Worm (Caenorhabditis elegans) whole organism, L3 larva: ENCODE data around the gene C16C8.17.

Experiments
- R02D3.7 ChIP-seq: fragments of 150-350 bp; optimal IDR thresholded peaks from 2 replicates; lab custom pipeline; 2014; ENCODE audit warnings: missing biosample characterization, missing genetic modification characterization
- ceh-82 ChIP-seq: fragments of 150-350 bp; optimal IDR thresholded peaks from 2 replicates; lab custom pipeline; 2014; ENCODE audit warnings: missing biosample characterization, missing genetic modification characterization
- egl-27 ChIP-seq: sonication (generic microtip); optimal IDR thresholded peaks from 4 replicates; lab custom pipeline; 2017; ENCODE audit warnings: missing biosample characterization, missing genetic modification reagents, missing genetic modification characterization
- elt-2 ChIP-seq: sonication (generic microtip); optimal IDR thresholded peaks from 2 replicates; lab custom pipeline; 2016; ENCODE audit warnings: missing genetic modification reagents, mild to moderate bottlenecking, missing genetic modification characterization, missing compliant biosample characterization
- fkh-10 ChIP-seq: sonication (generic microtip); optimal IDR thresholded peaks from 2 replicates; lab custom pipeline; 2017; ENCODE audit warnings: missing biosample characterization, missing genetic modification reagents, missing genetic modification characterization
- jun-1 ChIP-seq: fragments of 150-350 bp; optimal IDR thresholded peaks from 2 replicates; lab custom pipeline; 2014; ENCODE audit warnings: missing biosample characterization, missing genetic modification reagents, missing genetic modification characterization
- mdl-1 ChIP-seq: fragments of 150-350 bp; optimal IDR thresholded peaks from 2 replicates; lab custom pipeline; 2014; ENCODE audit warnings: missing biosample characterization, missing genetic modification characterization
- nfya-1 ChIP-seq: sonication (generic microtip); optimal IDR thresholded peaks from 2 replicates; lab custom pipeline; 2017; ENCODE audit warnings: missing genetic modification characterization, mild to moderate bottlenecking, missing compliant biosample characterization, antibody characterized with exemption, moderate library complexity; ENCODE audit not compliant: insufficient read depth
- nhr-11 ChIP-seq: fragments of 150-350 bp; optimal IDR thresholded peaks from 2 replicates; lab custom pipeline; 2014; ENCODE audit warnings: missing biosample characterization, missing genetic modification characterization
- nhr-12 ChIP-seq: fragments of 150-350 bp; optimal IDR thresholded peaks from 2 replicates; lab custom pipeline; 2014; ENCODE audit warnings: missing biosample characterization, missing genetic modification characterization
- nhr-25 ChIP-seq: sonication (generic microtip); optimal IDR thresholded peaks from 2 replicates; lab custom pipeline; 2017; ENCODE audit warnings: missing biosample characterization, missing genetic modification characterization
- pha-4 ChIP-seq: fragments of 150-350 bp; optimal IDR thresholded peaks from 2 replicates; lab custom pipeline; 2014; ENCODE audit warnings: missing biosample characterization, missing genetic modification reagents, missing genetic modification characterization
- tbx-2 ChIP-seq: sonication (generic microtip); optimal IDR thresholded peaks from 2 replicates; lab custom pipeline; 2016; ENCODE audit warnings: mild to moderate bottlenecking, missing genetic modification characterization, missing compliant biosample characterization
- unc-39 ChIP-seq: sonication (generic microtip); optimal IDR thresholded peaks from 4 replicates; lab custom pipeline; 2017; ENCODE audit warnings: missing biosample characterization, missing genetic modification characterization

DNA sequence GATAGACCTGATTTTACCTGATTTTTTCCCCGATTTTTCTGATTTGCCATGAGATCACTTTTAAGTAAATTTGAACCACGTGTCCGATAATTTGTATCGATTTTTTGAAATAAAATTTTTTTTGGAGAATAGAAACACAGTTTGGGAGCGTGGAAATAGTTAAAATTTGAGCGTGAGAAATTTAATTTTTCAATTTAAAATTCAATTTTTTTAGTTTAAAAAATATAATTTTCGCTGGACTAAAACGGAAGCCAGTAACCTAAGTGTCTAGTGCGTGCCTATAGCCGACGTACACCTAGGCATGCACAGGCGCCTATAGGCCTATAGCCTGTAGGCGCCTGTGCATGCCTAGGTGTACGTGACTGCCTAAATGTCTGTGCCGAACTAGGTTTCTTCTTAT lies 41.4 kb upstream of the C16C8.17 start, which contains the start of gene nep-9:
- no peak for TF ChIP-seq fkh-10 (GFP tag; lab: Kevin White, UChicago)
- no peak for TF ChIP-seq pha-4 (tag; lab: Kevin White, UChicago)
- TF ChIP-seq R02D3.7 (tag; lab: Kevin White, UChicago) = no peak
- TF ChIP-seq nhr-25 = no peak
- TF ChIP-seq mdl-1 (tag; lab: Kevin White, UChicago) = no peak
- no peak for TF ChIP-seq jun-1 (tag; lab: Kevin White, UChicago)
- no peak for TF ChIP-seq nfya-1 (tag; lab: Kevin White, UChicago)
- TF ChIP-seq nhr-11 = no peak
- no peak for TF ChIP-seq ceh-82
- TF ChIP-seq egl-27 = no peak
- TF ChIP-seq elt-2 (tag; lab: Kevin White, UChicago) = no peak
- TF ChIP-seq nhr-12 (tag; lab: Kevin White, UChicago) = no peak
- no peak for TF ChIP-seq tbx-2 (tag; lab: Kevin White, UChicago)
- TF ChIP-seq unc-39 (tag; lab: Kevin White, UChicago) = no peak
